Fruit fly (Drosophila melanogaster) S2 (cell line): ENCODE results near the gene CG8507.

Experiments
- CG8478 ChIP-seq: fragments of >200 bp; optimal IDR thresholded peaks from 2 replicates; lab custom pipeline; 2018
- CTCF ChIP-seq, 2 experiments: fragments of >200 bp; optimal IDR thresholded peaks; 2 replicates each; lab custom pipeline; 2018

dm6 chr3R:9759360-9760191, 31.7 kb upstream of the CG8507 start, which contains the start of gene Mpi:
- no peak for TF ChIP-seq CG8478 (lab: Kevin White, UChicago)
- no peak for TF ChIP-seq CTCF (optimal IDR thresholded peaks at IDR 0.05; lab: Kevin White, UChicago)
